Worm (Caenorhabditis elegans) whole organism, mixed stage, embryonic: Measurements from ENCODE around the gene slc-25A18.2.

Experiments used
- M03D4.4 ChIP-seq: sonication (generic microtip); optimal IDR thresholded peaks from 2 replicates; lab custom pipeline; 2017; ENCODE audit warnings: mild to moderate bottlenecking, missing genetic modification characterization, missing compliant biosample characterization
- bed-3 ChIP-seq: fragments of 200-800 bp; sonication (Bioruptor generic); optimal IDR thresholded peaks from 3 replicates; lab custom pipeline; 2018; ENCODE audit warnings: mild to moderate bottlenecking, missing genetic modification characterization, moderate library complexity, missing compliant biosample characterization
- blmp-1 ChIP-seq: fragments of 150-350 bp; optimal IDR thresholded peaks from 2 replicates; lab custom pipeline; 2014; ENCODE audit warnings: missing biosample characterization, missing genetic modification characterization
- ceh-39 ChIP-seq: fragments of 150-350 bp; optimal IDR thresholded peaks from 2 replicates; lab custom pipeline; 2014; ENCODE audit warnings: missing biosample characterization, missing genetic modification characterization
- ceh-43 ChIP-seq: fragments of 200-800 bp; sonication (Bioruptor generic); optimal IDR thresholded peaks from 2 replicates; lab custom pipeline; 2018; ENCODE audit warnings: mild to moderate bottlenecking, missing genetic modification characterization, moderate library complexity, missing compliant biosample characterization
- ceh-83 ChIP-seq: fragments of 200-800 bp; sonication (Bioruptor generic); optimal IDR thresholded peaks from 2 replicates; lab custom pipeline; 2018; ENCODE audit warnings: mild to moderate bottlenecking, missing genetic modification characterization, missing compliant biosample characterization
- ces-1 ChIP-seq: fragments of 150-350 bp; optimal IDR thresholded peaks from 2 replicates; lab custom pipeline; 2014; ENCODE audit warnings: missing biosample characterization, missing genetic modification reagents, missing genetic modification characterization
- cnd-1 ChIP-seq: fragments of 200-800 bp; sonication (Bioruptor generic); optimal IDR thresholded peaks from 2 replicates; lab custom pipeline; 2018; ENCODE audit warnings: mild to moderate bottlenecking, missing genetic modification characterization, missing compliant biosample characterization
- drap-1 ChIP-seq: fragments of 200-800 bp; sonication (Bioruptor generic); optimal IDR thresholded peaks from 3 replicates; lab custom pipeline; 2018; ENCODE audit warnings: mild to moderate bottlenecking, missing genetic modification characterization, missing compliant biosample characterization
- elt-1 ChIP-seq: sonication (generic microtip); optimal IDR thresholded peaks from 2 replicates; lab custom pipeline; 2017; ENCODE audit warnings: missing genetic modification characterization, mild to moderate bottlenecking, missing compliant biosample characterization, antibody characterized with exemption, moderate library complexity, borderline replicate concordance; ENCODE audit not compliant: insufficient read depth
- flh-1 ChIP-seq: fragments of 200-800 bp; sonication (Bioruptor generic); optimal IDR thresholded peaks from 2 replicates; lab custom pipeline; 2018; ENCODE audit warnings: mild to moderate bottlenecking, missing genetic modification characterization, moderate library complexity, missing compliant biosample characterization
- ham-2 ChIP-seq: fragments of 200-800 bp; sonication (Bioruptor generic); optimal IDR thresholded peaks from 2 replicates; lab custom pipeline; 2018; ENCODE audit warnings: mild to moderate bottlenecking, missing genetic modification characterization, missing compliant biosample characterization
- hlh-1 ChIP-seq: fragments of 150-350 bp; optimal IDR thresholded peaks from 2 replicates; lab custom pipeline; 2014; ENCODE audit warnings: missing biosample characterization, missing genetic modification reagents, missing genetic modification characterization
- lin-13 ChIP-seq: fragments of 150-350 bp; optimal IDR thresholded peaks from 2 replicates; lab custom pipeline; 2014; ENCODE audit warnings: missing biosample characterization, missing genetic modification characterization
- lin-32 ChIP-seq: fragments of 200-800 bp; sonication (Bioruptor generic); optimal IDR thresholded peaks from 2 replicates; lab custom pipeline; 2018; ENCODE audit warnings: mild to moderate bottlenecking, missing genetic modification characterization, missing compliant biosample characterization
- lsy-2 ChIP-seq: fragments of 150-350 bp; optimal IDR thresholded peaks from 2 replicates; lab custom pipeline; 2014; ENCODE audit warnings: missing biosample characterization, missing genetic modification characterization
- mab-5 ChIP-seq: fragments of 150-350 bp; optimal IDR thresholded peaks from 2 replicates; lab custom pipeline; 2014; ENCODE audit warnings: missing biosample characterization, missing genetic modification characterization
- mep-1 ChIP-seq: fragments of 150-350 bp; optimal IDR thresholded peaks from 2 replicates; lab custom pipeline; 2017; ENCODE audit warnings: missing biosample characterization, missing genetic modification reagents, missing genetic modification characterization, inconsistent platforms
- mls-2 ChIP-seq: sonication (generic microtip); optimal IDR thresholded peaks from 2 replicates; lab custom pipeline; 2016; ENCODE audit warnings: mild to moderate bottlenecking, missing genetic modification characterization, moderate library complexity, missing compliant biosample characterization
- nhr-12 ChIP-seq: fragments of 150-350 bp; optimal IDR thresholded peaks from 2 replicates; lab custom pipeline; 2014; ENCODE audit warnings: missing biosample characterization, missing genetic modification characterization
- nhr-2 ChIP-seq: fragments of 150-350 bp; optimal IDR thresholded peaks from 2 replicates; lab custom pipeline; 2014; ENCODE audit warnings: missing biosample characterization, missing genetic modification characterization
- nhr-237 ChIP-seq: fragments of 150-350 bp; optimal IDR thresholded peaks from 2 replicates; lab custom pipeline; 2014; ENCODE audit warnings: missing biosample characterization, missing genetic modification characterization
- nhr-28 ChIP-seq: fragments of 150-350 bp; optimal IDR thresholded peaks from 2 replicates; lab custom pipeline; 2014; ENCODE audit warnings: missing biosample characterization, missing genetic modification characterization
- nhr-76 ChIP-seq: sonication (generic microtip); optimal IDR thresholded peaks from 2 replicates; lab custom pipeline; 2017; ENCODE audit warnings: missing biosample characterization, missing genetic modification characterization
- pha-4 ChIP-seq: fragments of 150-350 bp; optimal IDR thresholded peaks from 2 replicates; lab custom pipeline; 2018; ENCODE audit warnings: missing biosample characterization, missing genetic modification reagents, missing genetic modification characterization
- sem-2 ChIP-seq: fragments of 200-800 bp; sonication (Bioruptor generic); optimal IDR thresholded peaks from 2 replicates; lab custom pipeline; 2018; ENCODE audit warnings: mild to moderate bottlenecking, missing genetic modification characterization, missing compliant biosample characterization
- snpc-4 ChIP-seq: fragments of 150-350 bp; optimal IDR thresholded peaks from 2 replicates; lab custom pipeline; 2014; ENCODE audit warnings: missing biosample characterization, missing genetic modification characterization
- sptf-1 ChIP-seq: sonication (generic microtip); optimal IDR thresholded peaks from 2 replicates; lab custom pipeline; 2017; ENCODE audit warnings: mild to moderate bottlenecking, missing genetic modification characterization, moderate library complexity, missing compliant biosample characterization
- tbx-8 ChIP-seq: fragments of 200-800 bp; sonication (Bioruptor generic); optimal IDR thresholded peaks from 2 replicates; lab custom pipeline; 2018; ENCODE audit warnings: mild to moderate bottlenecking, missing genetic modification characterization, moderate library complexity, missing compliant biosample characterization
- unc-120 ChIP-seq: sonication (generic microtip); optimal IDR thresholded peaks from 2 replicates; lab custom pipeline; 2017; ENCODE audit warnings: missing genetic modification characterization, missing compliant biosample characterization; ENCODE audit not compliant: poor library complexity, severe bottlenecking
- unc-39 ChIP-seq: fragments of 150-350 bp; optimal IDR thresholded peaks from 2 replicates; lab custom pipeline; 2014; ENCODE audit warnings: missing biosample characterization, missing genetic modification characterization
- unc-62 ChIP-seq: fragments of 150-350 bp; optimal IDR thresholded peaks from 2 replicates; lab custom pipeline; 2014; ENCODE audit warnings: missing biosample characterization, missing genetic modification reagents, missing genetic modification characterization
- zip-8 ChIP-seq: fragments of 150-350 bp; optimal IDR thresholded peaks from 2 replicates; lab custom pipeline; 2014; ENCODE audit warnings: missing biosample characterization, missing genetic modification characterization
- ztf-11 ChIP-seq: fragments of 150-350 bp; optimal IDR thresholded peaks from 2 replicates; lab custom pipeline; 2014; ENCODE audit warnings: missing biosample characterization, missing genetic modification characterization

Gene slc-25A18.2

DNA sequence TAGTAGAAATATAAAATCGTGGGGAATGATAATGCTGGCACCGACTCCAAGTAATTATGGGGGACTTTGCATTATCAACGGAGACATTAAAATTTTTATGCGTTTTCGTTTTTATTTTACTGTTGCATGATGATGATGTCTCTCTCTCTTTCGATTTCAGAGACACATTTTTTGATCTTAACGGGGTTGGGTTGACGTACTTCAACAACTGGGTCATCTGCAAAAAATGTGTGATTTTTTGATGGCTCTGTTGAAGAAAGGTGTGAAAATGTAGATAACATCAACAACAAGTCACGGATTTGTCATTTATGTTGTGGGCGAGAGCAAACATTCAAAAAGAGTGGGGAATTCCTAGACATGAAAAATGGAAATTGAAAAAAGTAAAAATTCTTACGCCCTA lies 26.5 kb downstream of the slc-25A18.2 start, which contains the start of gene F55G1.15:
Gene F55G1.15 (minus strand): TSS at position 101 of the 400 bp plus-strand sequence.
- TF ChIP-seq ceh-43 (GFP tag; lab: Kevin White, UChicago) (no peak), zip-8 (no peak), bed-3 (GFP tag; lab: Kevin White, UChicago) (no peak), elt-1 (tag; lab: Kevin White, UChicago) (no peak), tbx-8 (GFP tag; lab: Kevin White, UChicago) (no peak)

DNA sequence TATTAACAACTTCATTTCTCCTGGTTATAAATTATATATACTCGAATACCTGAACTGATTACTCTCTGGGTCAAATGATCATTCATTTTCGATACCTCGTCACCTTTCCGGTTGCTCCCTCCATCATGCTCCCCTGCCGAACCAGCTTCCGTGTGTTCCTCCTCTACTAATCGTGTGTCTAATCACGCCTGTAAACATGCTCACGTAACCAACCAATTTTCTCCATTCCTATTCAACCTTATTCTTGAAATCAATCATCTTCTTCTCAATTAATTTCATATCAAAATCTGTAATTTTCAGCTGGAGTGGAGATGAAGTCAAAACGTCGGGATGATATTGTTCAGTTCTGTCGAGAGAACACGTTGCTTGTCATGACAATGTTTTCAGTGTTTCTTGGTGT lies 28.5 kb downstream of the slc-25A18.2 start, which contains the start of gene glt-6:
Gene glt-6 (plus strand): TSS at position 301 of the 400 bp plus-strand sequence.
- TF ChIP-seq nhr-28 (tag; lab: Kevin White, UChicago) (no peak), nhr-237 (tag; lab: Kevin White, UChicago) (no peak), sem-2 (GFP tag; lab: Kevin White, UChicago) (no peak), zip-8 (no peak), mep-1 (no peak), mab-5 (tag; lab: Kevin White, UChicago) (no peak), ceh-39 (tag; lab: Kevin White, UChicago) (no peak), sptf-1 (tag; lab: Kevin White, UChicago) (no peak), drap-1 (no peak), ceh-43 (GFP tag; lab: Kevin White, UChicago) (no peak), mls-2 (tag; lab: Kevin White, UChicago) (no peak), blmp-1 (tag; lab: Kevin White, UChicago) (no peak), hlh-1 (no peak), snpc-4 (tag; lab: Kevin White, UChicago) (no peak), ceh-83 (GFP tag; lab: Kevin White, UChicago) (no peak), unc-62 (GFP tag; lab: Kevin White, UChicago) (no peak), nhr-2 (tag; lab: Kevin White, UChicago) (no peak), M03D4.4 (tag; lab: Kevin White, UChicago) (no peak)

DNA sequence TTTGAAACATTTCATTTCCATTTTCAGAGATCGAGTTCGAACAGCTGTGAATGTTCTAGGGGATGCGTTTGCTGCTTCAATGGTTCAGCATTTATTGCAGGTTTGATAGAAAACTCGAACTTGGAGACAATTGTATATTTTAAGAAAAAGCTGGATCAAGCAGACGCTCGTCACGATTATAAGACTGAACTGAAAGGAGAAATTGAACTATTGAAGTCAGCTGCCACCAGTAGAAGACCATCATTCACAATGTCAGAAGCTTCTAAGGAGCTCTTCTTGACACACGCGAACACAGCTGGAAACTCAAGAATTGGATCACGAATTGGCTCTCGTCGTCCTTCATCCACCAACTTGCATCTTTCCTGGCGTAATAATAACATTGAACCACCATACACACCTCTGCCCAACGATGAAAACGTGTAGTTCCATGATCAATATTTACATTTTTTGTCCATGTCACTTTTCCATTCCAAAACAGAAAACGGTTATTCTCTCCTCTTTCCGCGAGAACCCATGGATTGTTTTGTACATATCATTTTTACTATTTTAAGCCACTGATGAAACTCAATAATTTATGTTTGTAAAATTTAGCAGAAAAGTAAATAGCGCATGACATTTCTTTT lies 31.1 kb downstream of the slc-25A18.2 start:
- TF ChIP-seq mls-2 (tag; lab: Kevin White, UChicago) (no peak), M03D4.4 (tag; lab: Kevin White, UChicago) (no peak), cnd-1 (tag; lab: Kevin White, UChicago) (no peak), ceh-43 (GFP tag; lab: Kevin White, UChicago) (no peak), ham-2 (no peak), ceh-39 (tag; lab: Kevin White, UChicago) (no peak), pha-4 (tag; lab: Kevin White, UChicago) (no peak), lin-13 (no peak), nhr-237 (tag; lab: Kevin White, UChicago) (no peak)

DNA sequence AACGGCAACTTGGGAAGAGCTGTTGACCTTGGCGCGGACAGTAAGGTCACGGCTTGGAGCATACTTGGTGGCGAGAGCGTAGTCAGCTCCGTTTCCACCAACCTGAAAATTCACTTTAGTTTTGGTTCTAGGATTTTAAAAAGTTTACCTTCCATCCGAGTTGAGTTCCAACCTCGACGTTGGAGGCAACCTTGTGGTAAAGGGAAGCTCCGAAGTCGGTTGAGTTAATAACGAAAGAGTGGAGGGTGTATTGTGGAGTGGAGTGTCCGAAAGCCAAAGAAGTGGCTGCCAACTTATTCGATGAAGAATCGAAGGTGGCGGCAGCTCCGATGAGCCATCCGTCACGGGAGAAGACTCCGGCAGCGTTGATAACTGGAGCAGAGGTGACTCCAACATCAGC lies 31.9 kb downstream of the slc-25A18.2 start:
- TF ChIP-seq sem-2 (GFP tag; lab: Kevin White, UChicago) (no peak), lsy-2 (tag; lab: Kevin White, UChicago) (no peak), pha-4 (tag; lab: Kevin White, UChicago) (no peak), ceh-43 (GFP tag; lab: Kevin White, UChicago) (no peak), ces-1 (no peak), elt-1 (tag; lab: Kevin White, UChicago) (no peak), nhr-28 (tag; lab: Kevin White, UChicago) (no peak), ham-2 (no peak), hlh-1 (no peak), lin-32 (GFP tag; lab: Kevin White, UChicago) (no peak), mls-2 (tag; lab: Kevin White, UChicago) (no peak), nhr-12 (tag; lab: Kevin White, UChicago) (no peak)

DNA sequence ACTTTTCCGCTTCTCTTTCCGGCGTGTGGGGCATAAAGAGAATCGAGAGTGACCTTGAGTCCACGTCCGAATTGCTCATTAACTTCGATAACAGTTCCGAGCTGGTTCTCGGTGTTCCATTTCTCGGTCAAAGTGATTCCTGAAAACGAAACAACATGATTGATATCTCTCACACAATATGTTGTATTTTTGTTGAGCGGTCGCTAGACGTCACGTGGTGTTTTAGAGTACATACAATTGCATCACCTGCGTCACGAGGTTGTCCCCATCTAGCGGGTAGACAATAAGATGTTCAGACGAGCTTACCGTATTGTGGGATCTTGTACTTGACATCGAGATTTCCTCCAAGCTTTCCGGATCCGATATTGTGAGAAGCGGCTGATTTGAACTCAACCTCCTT lies 32.5 kb downstream of the slc-25A18.2 start:
- TF ChIP-seq drap-1 (no peak), unc-39 (tag; lab: Kevin White, UChicago) (no peak), bed-3 (GFP tag; lab: Kevin White, UChicago) (no peak), unc-120 (tag; lab: Kevin White, UChicago) (no peak), ztf-11 (no peak), sptf-1 (tag; lab: Kevin White, UChicago) (no peak), ces-1 (no peak), flh-1 (GFP tag; lab: Kevin White, UChicago) (no peak), nhr-76 (tag; lab: Kevin White, UChicago) (no peak), mls-2 (tag; lab: Kevin White, UChicago) (no peak), ceh-83 (GFP tag; lab: Kevin White, UChicago) (no peak), lsy-2 (tag; lab: Kevin White, UChicago) (no peak), cnd-1 (tag; lab: Kevin White, UChicago) (no peak), snpc-4 (tag; lab: Kevin White, UChicago) (no peak), nhr-12 (tag; lab: Kevin White, UChicago) (no peak), lin-13 (no peak), nhr-28 (tag; lab: Kevin White, UChicago) (no peak), ham-2 (no peak), unc-62 (GFP tag; lab: Kevin White, UChicago) (no peak)
